Worm (Caenorhabditis elegans) whole organism, L1 larva: ENCODE measurements around the gene catp-4.

Experiments
- dpl-1 ChIP-seq, 3 experiments: fragments of 150-350 bp in 2 of 3; sonication (generic microtip) in 1 of 3; optimal IDR thresholded peaks; 2 replicates each; lab custom pipeline; 2014 to 2017; ENCODE audit warnings: missing biosample characterization in 3 of 3, missing genetic modification characterization in 3 of 3, missing genetic modification reagents in 3 of 3
- efl-1 ChIP-seq, 4 experiments: fragments of 150-350 bp; optimal IDR thresholded peaks in 3 of 4; peaks in 1 of 4; 1 replicate in 1 of 4; 2 replicates in 3 of 4; lab custom pipeline; 2014; ENCODE audit warnings: missing biosample characterization in 2 of 4, missing genetic modification characterization in 2 of 4, missing genetic modification reagents in 2 of 4
- elt-2 ChIP-seq: sonication (generic microtip); optimal IDR thresholded peaks from 2 replicates; lab custom pipeline; 2016; ENCODE audit warnings: missing genetic modification characterization, mild to moderate bottlenecking, inconsistent platforms, missing compliant biosample characterization, missing genetic modification reagents
- elt-3 ChIP-seq, 6 experiments: fragments of 150-350 bp in 1 of 6; sonication (generic microtip); optimal IDR thresholded peaks; 2 replicates each; lab custom pipeline; 2017 to 2018; ENCODE audit warnings: missing biosample characterization in 6 of 6, missing genetic modification characterization in 6 of 6, inconsistent platforms in 1 of 6
- lin-39 ChIP-seq: fragments of 150-350 bp; optimal IDR thresholded peaks from 2 replicates; lab custom pipeline; 2014; ENCODE audit warnings: missing biosample characterization, missing genetic modification reagents, missing genetic modification characterization
- lsy-2 ChIP-seq, 2 experiments: fragments of 150-350 bp; optimal IDR thresholded peaks; 2 replicates each; lab custom pipeline; 2014; ENCODE audit warnings: missing biosample characterization in 2 of 2, missing genetic modification characterization in 2 of 2
- unc-62 ChIP-seq: fragments of 150-350 bp; optimal IDR thresholded peaks from 2 replicates; lab custom pipeline; 2014; ENCODE audit warnings: missing biosample characterization, missing genetic modification reagents, missing genetic modification characterization
- unc-86 ChIP-seq: sonication (generic microtip); optimal IDR thresholded peaks from 2 replicates; lab custom pipeline; 2016; ENCODE audit warnings: missing genetic modification characterization, missing compliant biosample characterization

DNA sequence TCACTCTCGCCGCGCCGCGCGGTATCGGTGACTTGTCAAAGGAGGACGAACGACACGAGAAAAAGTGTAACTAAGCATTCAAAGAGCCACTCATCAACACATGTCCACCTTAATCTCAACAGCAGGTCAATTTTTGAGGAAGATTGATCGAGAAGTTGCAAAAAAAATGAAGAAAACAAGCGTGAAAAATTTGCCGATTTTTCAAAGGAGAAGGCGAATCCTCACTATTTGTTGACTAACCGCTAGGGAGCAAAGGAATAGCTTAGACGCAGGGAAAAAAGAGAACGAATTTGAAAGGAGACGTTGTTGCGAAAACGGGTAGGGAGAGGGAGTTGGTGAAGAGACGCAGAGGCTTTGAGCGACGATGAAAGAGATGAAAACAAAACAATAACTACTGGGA is 51.9 kb downstream of the catp-4 start:
- TF ChIP-seq efl-1 (optimal IDR thresholded peaks at IDR 0.05; lab: Kevin White, UChicago): peak; percentile 57 to 63
- TF ChIP-seq efl-1 (GFP tag; optimal IDR thresholded peaks at IDR 0.05 in 1 of 2; lab: Kevin White, UChicago): peak in 1 of 2 experiments; percentile 47
- TF ChIP-seq lin-39 (tag; lab: Kevin White, UChicago): peak; percentile 91
- TF ChIP-seq dpl-1 (GFP tag; optimal IDR thresholded peaks at IDR 0.05; lab: Kevin White, UChicago): peak; percentile 12 to 21 (median 14)
- no peak for TF ChIP-seq unc-62 (GFP tag; lab: Kevin White, UChicago)
- no peak for TF ChIP-seq elt-2 (tag; lab: Kevin White, UChicago)
- TF ChIP-seq elt-3 (tag; optimal IDR thresholded peaks at IDR 0.05; lab: Kevin White, UChicago): peak in 1 of 6 experiments; percentile 7
- peak; percentile 40 to 65 for TF ChIP-seq lsy-2 (tag; optimal IDR thresholded peaks at IDR 0.05; lab: Kevin White, UChicago)
- no peak for TF ChIP-seq unc-86
